Fruit fly (Drosophila melanogaster) whole organism, adult: ENCODE results near the gene EndoU.

ENCODE experiments used
- CG1620 ChIP-seq: fragments of 200-800 bp; sonication (Bioruptor generic); optimal IDR thresholded peaks from 2 replicates; lab custom pipeline; 2016; ENCODE audit warnings: missing biosample characterization, missing genetic modification characterization
- CG5204 ChIP-seq: fragments of 200-800 bp; sonication (Bioruptor generic); optimal IDR thresholded peaks from 2 replicates; lab custom pipeline; 2016; ENCODE audit warnings: missing biosample characterization, missing genetic modification characterization
- CG7045 ChIP-seq: fragments of 200-800 bp; sonication (Bioruptor generic); optimal IDR thresholded peaks from 2 replicates; lab custom pipeline; 2017; ENCODE audit warnings: missing biosample characterization, mild to moderate bottlenecking, missing genetic modification characterization
- Clk ChIP-seq: fragments of 200-800 bp; sonication (Bioruptor generic); optimal IDR thresholded peaks from 2 replicates; lab custom pipeline; 2017; ENCODE audit warnings: missing biosample characterization, missing genetic modification characterization
- Hr96 ChIP-seq: fragments of 200-800 bp; sonication (Bioruptor generic); optimal IDR thresholded peaks from 2 replicates; lab custom pipeline; 2016; ENCODE audit warnings: missing biosample characterization, missing genetic modification characterization
- bab1 ChIP-seq: fragments of 200-800 bp; sonication (Bioruptor generic); optimal IDR thresholded peaks from 3 replicates; lab custom pipeline; 2019; ENCODE audit warnings: missing biosample characterization, mild to moderate bottlenecking, missing genetic modification characterization, moderate library complexity
- kay ChIP-seq: fragments of 200-800 bp; sonication (Bioruptor generic); peaks from one replicate; lab custom pipeline; 2016; ENCODE audit warnings: missing biosample characterization, missing genetic modification characterization, borderline replicate concordance
- pad ChIP-seq: fragments of 200-800 bp; sonication (Bioruptor generic); optimal IDR thresholded peaks from 3 replicates; lab custom pipeline; 2017; ENCODE audit warnings: missing biosample characterization, missing genetic modification characterization, mild to moderate bottlenecking, moderate library complexity, missing genetic modification reagents

DNA sequence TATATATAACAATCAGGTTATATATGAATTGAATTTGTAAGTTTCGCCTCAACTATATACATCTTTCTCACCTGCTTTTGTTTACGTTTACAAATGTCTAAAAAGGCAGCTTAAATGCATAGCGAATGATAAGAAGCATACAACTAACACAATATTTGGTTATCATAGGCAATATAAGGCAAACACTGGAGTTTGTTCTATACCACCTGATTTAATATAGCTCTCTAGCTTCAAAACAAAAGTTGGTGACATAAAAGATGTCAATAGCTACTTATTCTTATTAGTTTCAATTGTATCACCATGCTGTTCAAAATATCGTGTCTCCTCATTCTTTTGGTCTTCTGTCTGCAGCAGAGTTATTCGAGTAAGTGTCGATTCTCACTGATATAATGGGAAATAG is 17.7 kb downstream of the EndoU start:
- TF ChIP-seq bab1 (GFP tag; lab: Kevin White, UChicago) = no peak
- TF ChIP-seq CG5204 (GFP tag; lab: Kevin White, UChicago) = no peak
- TF ChIP-seq CG1620 (GFP tag; lab: Kevin White, UChicago) = no peak
- TF ChIP-seq CG7045 = no peak
- TF ChIP-seq Hr96 (GFP tag; lab: Kevin White, UChicago) = no peak
- no peak for TF ChIP-seq Clk (GFP tag; lab: Kevin White, UChicago)
- no peak for TF ChIP-seq kay
- no peak for TF ChIP-seq pad (GFP tag; lab: Kevin White, UChicago)
